Fruit fly (Drosophila melanogaster): Measurements from ENCODE around the gene CG18787.

dm6 chr2L:12002922-12003791 lies 4.0 kb upstream of the CG18787 start:
- no peak for TF ChIP-seq insv (optimal IDR thresholded peaks at IDR 0.05)
- TF ChIP-seq psq (optimal IDR thresholded peaks at IDR 0.05): no peak

All from Kc167 (cell line).